Worm (Caenorhabditis elegans): ENCODE results near the gene set-27.

set-27 gene

ce11 chrIII:2711527-2711926 lies 10.8 kb downstream of the set-27 start:
- TF ChIP-seq unc-62 (GFP tag; optimal IDR thresholded peaks at IDR 0.05): no peak

- no peak for TF ChIP-seq unc-62 (GFP tag; optimal IDR thresholded peaks at IDR 0.05)
Measured at ce11 chrIII:2716514-2716913, 15.8 kb downstream of the set-27 start, which contains the start of gene tmem-132. tmem-132 (minus strand) TSS chrIII:2716614.

ce11 chrIII:2724992-2725220 lies 24.2 kb downstream of the set-27 start, which contains the start of gene Y71H2AM.11:
Y71H2AM.11 (minus strand) TSS chrIII:2725092.
- no peak for TF ChIP-seq unc-62 (GFP tag; optimal IDR thresholded peaks at IDR 0.05)

ce11 chrIII:2725221-2726203 lies 24.8 kb downstream of the set-27 start, which contains the start of gene cosa-1:
cosa-1 (plus strand) TSS chrIII:2726116.
- no peak for TF ChIP-seq unc-62 (GFP tag; optimal IDR thresholded peaks at IDR 0.05)

ce11 chrIII:2733606-2734183 lies 33.0 kb downstream of the set-27 start, which contains the start of gene Y71H2AM.12:
Y71H2AM.12 (minus strand) TSS chrIII:2734091.
- TF ChIP-seq unc-62 (GFP tag; optimal IDR thresholded peaks at IDR 0.05): no peak

ce11 chrIII:2739469-2739868 lies 38.7 kb downstream of the set-27 start, which contains the start of gene cest-25:
cest-25 (minus strand) TSS chrIII:2739531.
- no peak for TF ChIP-seq unc-62 (GFP tag; optimal IDR thresholded peaks at IDR 0.05)

- no peak for TF ChIP-seq unc-62 (GFP tag; optimal IDR thresholded peaks at IDR 0.05)
Measured at ce11 chrIII:2746553-2746952, 45.8 kb downstream of the set-27 start, which contains the start of gene Y71H2AM.14. Y71H2AM.14 (minus strand) TSS chrIII:2746653.

ce11 chrIII:2756260-2756659 lies 55.5 kb downstream of the set-27 start, which contains the start of gene gldi-9:
gldi-9 (minus strand) TSS chrIII:2756360.
- TF ChIP-seq unc-62 (GFP tag; optimal IDR thresholded peaks at IDR 0.05): no peak

Measured in whole organism, dauer.